Fruit fly (Drosophila melanogaster): Measurements from ENCODE around the gene CG9265.
A peak's percentile ranks its signal among the peaks of the same experiment; 100 is the strongest.

CG9265 gene

dm6 chr2L:21024006-21024687 is 47.2 kb downstream of the CG9265 start:
- TF ChIP-seq Lpt (GFP tag; optimal IDR thresholded peaks at IDR 0.05): no peak
- no peak for TF ChIP-seq lz (GFP tag; optimal IDR thresholded peaks at IDR 0.05)
- peak; percentile 97 for TF ChIP-seq Blimp-1 (GFP tag; optimal IDR thresholded peaks at IDR 0.05)
- TF ChIP-seq ss (GFP tag; optimal IDR thresholded peaks at IDR 0.05): no peak
- TF ChIP-seq CG8319 (GFP tag; optimal IDR thresholded peaks at IDR 0.05): no peak
- TF ChIP-seq vri (GFP tag; optimal IDR thresholded peaks at IDR 0.05): peak; percentile 54

- TF ChIP-seq Ets21C (GFP tag; optimal IDR thresholded peaks at IDR 0.05): peak; percentile 7
- peak; percentile 14 for TF ChIP-seq CG16779 (tag; optimal IDR thresholded peaks at IDR 0.05)
- TF ChIP-seq Hr39 (GFP tag; optimal IDR thresholded peaks at IDR 0.05): no peak
- no peak for TF ChIP-seq dac (GFP tag; optimal IDR thresholded peaks at IDR 0.05)
- TF ChIP-seq Sox15 (GFP tag; optimal IDR thresholded peaks at IDR 0.05): no peak
- peak; percentile 38 for TF ChIP-seq CG34406 (GFP tag; optimal IDR thresholded peaks at IDR 0.05)
- no peak for TF ChIP-seq Lpt (GFP tag; optimal IDR thresholded peaks at IDR 0.05)
- no peak for TF ChIP-seq Eip75B (GFP tag; optimal IDR thresholded peaks at IDR 0.05)
- no peak for TF ChIP-seq lz (GFP tag; optimal IDR thresholded peaks at IDR 0.05)
- TF ChIP-seq CG11762 (GFP tag; optimal IDR thresholded peaks at IDR 0.05; ENCODE audit: insufficient read depth): peak; percentile 56
- TF ChIP-seq spab (GFP tag; optimal IDR thresholded peaks at IDR 0.05): peak; percentile 44
- TF ChIP-seq svp (GFP tag): peak; percentile 72
- TF ChIP-seq ss (GFP tag; optimal IDR thresholded peaks at IDR 0.05): peak in 1 of 2 experiments; percentile 44
- no peak for TF ChIP-seq Gug (GFP tag; IDR thresholded peaks at IDR 0.05)
- no peak for TF ChIP-seq Hr4 (GFP tag; optimal IDR thresholded peaks at IDR 0.05)
- TF ChIP-seq CG11902 (GFP tag; optimal IDR thresholded peaks at IDR 0.05): no peak
- TF ChIP-seq Sox14 (GFP tag; optimal IDR thresholded peaks at IDR 0.05): no peak
- TF ChIP-seq CG32006 (GFP tag; optimal IDR thresholded peaks at IDR 0.05): peak; percentile 40
- peak; percentile 54 for TF ChIP-seq CG3032 (tag; optimal IDR thresholded peaks at IDR 0.05)
- peak; percentile 27 for TF ChIP-seq Smox (GFP tag; optimal IDR thresholded peaks at IDR 0.05)
- TF ChIP-seq CG4318 (GFP tag; optimal IDR thresholded peaks at IDR 0.05): peak; percentile 14
- peak; percentile 58 for TF ChIP-seq CG10669 (GFP tag; optimal IDR thresholded peaks at IDR 0.05)
- no peak for TF ChIP-seq CG7368 (GFP tag; optimal IDR thresholded peaks at IDR 0.05)
- no peak for TF ChIP-seq net (GFP tag; optimal IDR thresholded peaks at IDR 0.05)
- TF ChIP-seq Blimp-1 (GFP tag; optimal IDR thresholded peaks at IDR 0.05): no peak
- no peak for TF ChIP-seq CG15336 (GFP tag; IDR thresholded peaks at IDR 0.05)
- peak; percentile 15 for TF ChIP-seq CG8319 (GFP tag; optimal IDR thresholded peaks at IDR 0.05)
- no peak for TF ChIP-seq CG6854 (GFP tag; optimal IDR thresholded peaks at IDR 0.05)
- TF ChIP-seq fd85E (GFP tag; optimal IDR thresholded peaks at IDR 0.05): no peak
- no peak for TF ChIP-seq CG9139 (GFP tag; optimal IDR thresholded peaks at IDR 0.05)
- no peak for TF ChIP-seq topi (GFP tag; optimal IDR thresholded peaks at IDR 0.05)
- TF ChIP-seq pdm3 (GFP tag; optimal IDR thresholded peaks at IDR 0.05): no peak
- no peak for TF ChIP-seq Hr38 (GFP tag; optimal IDR thresholded peaks at IDR 0.05)
- TF ChIP-seq CG1621 (tag; optimal IDR thresholded peaks at IDR 0.05): no peak
- no peak for TF ChIP-seq CG8119 (GFP tag; IDR thresholded peaks at IDR 0.05)
- peak; percentile 37 for TF ChIP-seq esn (GFP tag; optimal IDR thresholded peaks at IDR 0.05)
- TF ChIP-seq CG6276 (GFP tag; optimal IDR thresholded peaks at IDR 0.05): peak; percentile 25
- peak; percentile 21 for TF ChIP-seq CG3919 (GFP tag; optimal IDR thresholded peaks at IDR 0.05)
- peak; percentile 35 for TF ChIP-seq CG8632 (GFP tag; optimal IDR thresholded peaks at IDR 0.05)
- peak; percentile 42 for TF ChIP-seq CG6792 (GFP tag; optimal IDR thresholded peaks at IDR 0.05)
- no peak for TF ChIP-seq fkh (GFP tag; optimal IDR thresholded peaks at IDR 0.05)
- TF ChIP-seq eg (GFP tag; IDR thresholded peaks at IDR 0.05): no peak; the same call in 2 of the 3 replicates
- TF ChIP-seq acj6 (GFP tag; optimal IDR thresholded peaks at IDR 0.05): peak; percentile 60
- peak; percentile 43 for TF ChIP-seq fd59A (GFP tag; optimal IDR thresholded peaks at IDR 0.05)
- no peak for TF ChIP-seq CG31627 (GFP tag; optimal IDR thresholded peaks at IDR 0.05)
- TF ChIP-seq Met (GFP tag; optimal IDR thresholded peaks at IDR 0.05): peak; percentile 37
- peak; percentile 39 for TF ChIP-seq CG6808 (GFP tag; optimal IDR thresholded peaks at IDR 0.05)
- no peak for TF ChIP-seq salr (GFP tag; optimal IDR thresholded peaks at IDR 0.05)
Measured at dm6 chr2L:21020015-21020414, 51.3 kb downstream of the CG9265 start.
